Fruit fly (Drosophila melanogaster) whole organism, pupa: ENCODE data around the gene tweek.

Experiments used
- CG10348 ChIP-seq: fragments of 200-800 bp; sonication (Bioruptor generic); IDR thresholded peaks from 2 replicates; pipeline ENCODE4 v1.3.6; 2022; ENCODE audit warnings: missing biosample characterization, missing genetic modification characterization
- CG12605 ChIP-seq: fragments of 200-800 bp; sonication (Bioruptor generic); IDR thresholded peaks from 2 replicates; pipeline ENCODE4 v1.3.6; 2022; ENCODE audit warnings: missing biosample characterization, missing genetic modification characterization
- CG13204 ChIP-seq: fragments of 200-800 bp; sonication (Bioruptor generic); optimal IDR thresholded peaks from 2 replicates; lab custom pipeline; 2018; ENCODE audit warnings: missing biosample characterization, mild to moderate bottlenecking, missing genetic modification characterization, moderate library complexity
- CG14655 ChIP-seq: fragments of 200-800 bp; sonication (Bioruptor generic); optimal IDR thresholded peaks from 3 replicates; lab custom pipeline; 2017; ENCODE audit warnings: mild to moderate bottlenecking, missing biosample characterization, missing genetic modification reagents, missing genetic modification characterization
- CG15710 ChIP-seq: fragments of 200-800 bp; sonication (Bioruptor generic); optimal IDR thresholded peaks from 2 replicates; lab custom pipeline; 2018; ENCODE audit warnings: missing biosample characterization, mild to moderate bottlenecking, missing genetic modification characterization, moderate library complexity
- CG17806 ChIP-seq: fragments of 200-800 bp; sonication (Bioruptor generic); optimal IDR thresholded peaks from 2 replicates; lab custom pipeline; 2018; ENCODE audit warnings: missing biosample characterization, mild to moderate bottlenecking, missing genetic modification characterization, moderate library complexity
- CG32121 ChIP-seq: fragments of 200-800 bp; sonication (Bioruptor generic); IDR thresholded peaks from 2 replicates; pipeline ENCODE4 v1.3.6; 2022; ENCODE audit warnings: missing biosample characterization, missing genetic modification characterization
- CG34367 ChIP-seq: fragments of 200-800 bp; sonication (Bioruptor generic); optimal IDR thresholded peaks from 2 replicates; lab custom pipeline; 2018; ENCODE audit warnings: missing biosample characterization, mild to moderate bottlenecking, missing genetic modification characterization
- CG4496 ChIP-seq: fragments of 200-800 bp; sonication (Bioruptor generic); IDR thresholded peaks from 3 replicates; pipeline ENCODE4 v1.3.6; 2022; ENCODE audit warnings: missing biosample characterization, missing genetic modification characterization
- CG8159 ChIP-seq: fragments of 200-800 bp; sonication (Bioruptor generic); optimal IDR thresholded peaks from 3 replicates; lab custom pipeline; 2018; ENCODE audit warnings: missing biosample characterization, mild to moderate bottlenecking, missing genetic modification characterization, moderate library complexity
- CG8301 ChIP-seq: fragments of 200-800 bp; sonication (Bioruptor generic); optimal IDR thresholded peaks from 2 replicates; lab custom pipeline; 2018; ENCODE audit warnings: missing biosample characterization, mild to moderate bottlenecking, missing genetic modification characterization
- CG9948 ChIP-seq: fragments of 200-800 bp; sonication (Bioruptor generic); optimal IDR thresholded peaks from 2 replicates; lab custom pipeline; 2018; ENCODE audit warnings: missing biosample characterization, mild to moderate bottlenecking, missing genetic modification characterization, moderate library complexity
- D1 ChIP-seq: fragments of 200-800 bp; sonication (Bioruptor generic); optimal IDR thresholded peaks from 2 replicates; lab custom pipeline; 2018; ENCODE audit warnings: missing biosample characterization, mild to moderate bottlenecking, missing genetic modification characterization, moderate library complexity
- EcR ChIP-seq: fragments of 200-800 bp; sonication (Bioruptor generic); optimal IDR thresholded peaks from 3 replicates; lab custom pipeline; 2019; ENCODE audit warnings: missing biosample characterization, missing genetic modification characterization, mild to moderate bottlenecking, moderate library complexity, missing genetic modification reagents
- Ets98B ChIP-seq: fragments of 200-800 bp; sonication (Bioruptor generic); IDR thresholded peaks from 2 replicates; pipeline ENCODE4 v1.3.6; 2022; ENCODE audit warnings: missing biosample characterization, missing genetic modification characterization
- Pif1A ChIP-seq: fragments of 200-800 bp; sonication (Bioruptor generic); optimal IDR thresholded peaks from 3 replicates; lab custom pipeline; 2016; ENCODE audit warnings: missing biosample characterization, missing genetic modification characterization
- Pif1B ChIP-seq: fragments of 200-800 bp; sonication (Bioruptor generic); optimal IDR thresholded peaks from 3 replicates; lab custom pipeline; 2016; ENCODE audit warnings: missing biosample characterization, missing genetic modification characterization
- Snoo ChIP-seq: fragments of 200-800 bp; sonication (Bioruptor generic); optimal IDR thresholded peaks from 3 replicates; lab custom pipeline; 2017; ENCODE audit warnings: missing biosample characterization, mild to moderate bottlenecking, missing genetic modification characterization, inconsistent platforms
- fd96Ca ChIP-seq: fragments of 200-800 bp; sonication (Bioruptor generic); IDR thresholded peaks from 3 replicates; pipeline ENCODE4 v1.3.6; 2022; ENCODE audit warnings: missing biosample characterization, missing genetic modification characterization

Gene tweek

dm6 chr2L:16887660-16888573 lies at the start of gene tweek, which contains the start of gene osi:
tweek (plus strand) TSS chr2L:16888490.
osi (minus strand) TSS chr2L:16887966.
- peak; percentile 42; the same call in 1 of the 2 replicates for TF ChIP-seq Ets98B
- peak; percentile 42 for TF ChIP-seq CG8159 (tag; lab: Kevin White, UChicago)
- TF ChIP-seq CG4496 (GFP tag; lab: Robert Waterston, UW) = peak; percentile 45; the same call in 2 of the 3 replicates
- peak; percentile 53 for TF ChIP-seq CG15710
- peak; percentile 33; the same call in 1 of the 3 replicates for TF ChIP-seq fd96Ca (GFP tag; lab: Robert Waterston, UW)
- peak; percentile 27 for TF ChIP-seq Pif1B (GFP tag; lab: Kevin White, UChicago)
- no peak for TF ChIP-seq CG13204
- no peak for TF ChIP-seq CG17806 (tag; lab: Kevin White, UChicago)
- TF ChIP-seq CG8301 (tag; lab: Kevin White, UChicago) = no peak
- peak; percentile 9 for TF ChIP-seq CG34367 (tag; lab: Kevin White, UChicago)
- TF ChIP-seq EcR (GFP tag; lab: Kevin White, UChicago) = peak; percentile 35
- peak; percentile 10 for TF ChIP-seq Pif1A (GFP tag; lab: Kevin White, UChicago)
- TF ChIP-seq, all 21 proteins: peak for 9

- TF ChIP-seq CG15710 = no peak
Measured at dm6 chr2L:16839665-16840064, 48.6 kb upstream of the tweek start.

dm6 chr2L:16842505-16842904 lies 45.8 kb upstream of the tweek start:
- TF ChIP-seq CG8301 (tag; lab: Kevin White, UChicago) = no peak
- no peak for TF ChIP-seq CG8159 (tag; lab: Kevin White, UChicago)
- TF ChIP-seq Pif1B (GFP tag; lab: Kevin White, UChicago) = peak; percentile 27
- peak; percentile 52 for TF ChIP-seq Pif1A (GFP tag; lab: Kevin White, UChicago)
- TF ChIP-seq, all 21 proteins: peak for 2

- TF ChIP-seq CG9948 (tag; lab: Kevin White, UChicago) (peak; percentile 7), CG8301 (tag; lab: Kevin White, UChicago) (peak; percentile 28), CG13204 (no peak), CG14655 (GFP tag; lab: Kevin White, UChicago) (peak; percentile 24), Snoo (peak; percentile 40), CG34367 (tag; lab: Kevin White, UChicago) (no peak), Ets98B (0 out of 2 replicates have a peak, but pooled peaks have one; percentile 7), CG32121 (GFP tag; lab: Robert Waterston, UW) (peak; percentile 46), CG4496 (GFP tag; lab: Robert Waterston, UW) (peak; percentile 41; the same call in 1 of the 3 replicates), CG12605 (no peak)
Measured at dm6 chr2L:16843336-16843735, 45.0 kb upstream of the tweek start.

dm6 chr2L:16845179-16845578 lies 43.1 kb upstream of the tweek start:
- TF ChIP-seq EcR (GFP tag; lab: Kevin White, UChicago) (no peak), Pif1B (GFP tag; lab: Kevin White, UChicago) (no peak), CG14655 (GFP tag; lab: Kevin White, UChicago) (no peak), CG9948 (tag; lab: Kevin White, UChicago) (no peak), CG13204 (no peak), CG34367 (tag; lab: Kevin White, UChicago) (no peak), CG12605 (no peak), fd96Ca (GFP tag; lab: Robert Waterston, UW) (no peak), D1 (tag; lab: Kevin White, UChicago) (no peak), CG8301 (tag; lab: Kevin White, UChicago) (no peak), CG17806 (tag; lab: Kevin White, UChicago) (no peak), CG10348 (GFP tag; lab: Robert Waterston, UW) (no peak), CG15710 (no peak)
- TF ChIP-seq, all 21 proteins: peak for 0

dm6 chr2L:16846742-16847346 lies 41.4 kb upstream of the tweek start:
- TF ChIP-seq EcR (GFP tag; lab: Kevin White, UChicago) (peak; percentile 61), CG15710 (no peak)

- TF ChIP-seq Pif1B (GFP tag; lab: Kevin White, UChicago) = no peak
- no peak for TF ChIP-seq D1 (tag; lab: Kevin White, UChicago)
Measured at dm6 chr2L:16847948-16848347, 40.3 kb upstream of the tweek start.
